Worm (Caenorhabditis elegans): Measurements from ENCODE around the gene trpp-5.

The trpp-5 gene

DNA sequence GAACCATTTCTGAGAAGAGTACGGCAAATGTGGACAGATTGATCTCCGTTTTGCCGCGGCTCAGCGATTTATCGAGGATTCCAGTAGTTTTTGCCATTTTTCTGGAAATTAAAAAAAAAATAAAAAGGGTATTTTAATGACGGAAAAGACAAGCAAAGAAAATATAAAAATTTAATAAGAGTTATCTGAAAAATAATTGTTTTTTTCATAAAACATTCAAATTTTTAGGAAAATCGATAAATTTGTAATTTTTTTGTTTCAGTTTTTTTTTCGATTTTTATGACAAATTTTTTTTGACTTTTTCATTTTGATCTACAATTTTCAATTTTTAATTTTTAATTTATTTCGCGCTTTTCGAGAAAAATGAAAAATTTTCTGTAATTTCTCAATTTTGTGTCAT, at the start of gene trpp-5:
TSS of gene trpp-5 (minus strand) at position 101 of the 400 bp plus-strand sequence.
- TF ChIP-seq hlh-1 (tag; optimal IDR thresholded peaks at IDR 0.05) (no peak), unc-120 (tag; optimal IDR thresholded peaks at IDR 0.05; ENCODE audit: poor library complexity, severe bottlenecking) (no peak), nhr-28 (tag; optimal IDR thresholded peaks at IDR 0.05) (no peak), ces-1 (GFP tag; optimal IDR thresholded peaks at IDR 0.05) (no peak), ceh-83 (GFP tag; optimal IDR thresholded peaks at IDR 0.05) (no peak), elt-1 (tag; optimal IDR thresholded peaks at IDR 0.05; ENCODE audit: borderline replicate concordance, insufficient read depth) (no peak), mab-5 (tag; optimal IDR thresholded peaks at IDR 0.05) (no peak), lin-13 (tag; optimal IDR thresholded peaks at IDR 0.05) (no peak), flh-1 (GFP tag; optimal IDR thresholded peaks at IDR 0.05) (no peak), mls-2 (tag; optimal IDR thresholded peaks at IDR 0.05) (no peak), zip-8 (tag; optimal IDR thresholded peaks at IDR 0.05) (no peak), nhr-2 (tag; optimal IDR thresholded peaks at IDR 0.05) (no peak), ceh-43 (GFP tag; optimal IDR thresholded peaks at IDR 0.05) (no peak), mep-1 (tag; optimal IDR thresholded peaks at IDR 0.05) (no peak), tbx-8 (GFP tag; optimal IDR thresholded peaks at IDR 0.05) (no peak), snpc-4 (tag; optimal IDR thresholded peaks at IDR 0.05) (no peak)

DNA sequence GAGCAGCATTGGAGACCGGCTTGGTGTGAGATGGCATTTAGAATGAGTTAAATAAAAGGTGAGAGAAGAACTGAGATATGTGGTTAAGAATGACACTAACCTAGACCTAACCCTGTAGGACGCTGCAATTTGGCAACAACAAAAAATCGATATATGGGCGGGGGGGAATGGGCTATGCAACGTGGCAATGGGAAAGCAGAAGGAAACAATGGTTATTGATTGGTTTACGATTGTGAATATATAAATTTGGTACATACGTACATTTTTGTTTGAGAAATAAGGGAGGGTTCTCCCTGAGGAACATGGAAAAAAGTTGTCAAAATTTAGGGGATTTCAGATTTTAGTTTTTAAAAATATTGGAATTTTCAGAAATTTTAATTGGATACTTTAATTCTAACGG, 46.9 kb upstream of the trpp-5 start, which contains the start of gene tag-276:
TSS of gene tag-276 (minus strand) at position 101 of the 400 bp plus-strand sequence.
- TF ChIP-seq nhr-28 (tag; optimal IDR thresholded peaks at IDR 0.05) (no peak), unc-62 (GFP tag; optimal IDR thresholded peaks at IDR 0.05) (no peak), unc-120 (tag; optimal IDR thresholded peaks at IDR 0.05; ENCODE audit: poor library complexity, severe bottlenecking) (no peak), elt-1 (tag; optimal IDR thresholded peaks at IDR 0.05; ENCODE audit: borderline replicate concordance, insufficient read depth) (no peak), bed-3 (GFP tag; optimal IDR thresholded peaks at IDR 0.05) (no peak), nhr-76 (tag; optimal IDR thresholded peaks at IDR 0.05) (no peak), elt-3 (tag; optimal IDR thresholded peaks at IDR 0.05) (no peak), mep-1 (tag; optimal IDR thresholded peaks at IDR 0.05) (no peak), mab-5 (tag; optimal IDR thresholded peaks at IDR 0.05) (no peak), sptf-1 (tag; optimal IDR thresholded peaks at IDR 0.05) (no peak), drap-1 (GFP tag; optimal IDR thresholded peaks at IDR 0.05) (no peak), blmp-1 (tag; optimal IDR thresholded peaks at IDR 0.05) (no peak), pha-4 (tag; optimal IDR thresholded peaks at IDR 0.05) (no peak), sem-2 (GFP tag; optimal IDR thresholded peaks at IDR 0.05) (no peak), hlh-1 (tag; optimal IDR thresholded peaks at IDR 0.05) (no peak), cnd-1 (tag; optimal IDR thresholded peaks at IDR 0.05) (no peak), snpc-4 (tag; optimal IDR thresholded peaks at IDR 0.05) (no peak), nhr-12 (tag; optimal IDR thresholded peaks at IDR 0.05) (no peak)

DNA sequence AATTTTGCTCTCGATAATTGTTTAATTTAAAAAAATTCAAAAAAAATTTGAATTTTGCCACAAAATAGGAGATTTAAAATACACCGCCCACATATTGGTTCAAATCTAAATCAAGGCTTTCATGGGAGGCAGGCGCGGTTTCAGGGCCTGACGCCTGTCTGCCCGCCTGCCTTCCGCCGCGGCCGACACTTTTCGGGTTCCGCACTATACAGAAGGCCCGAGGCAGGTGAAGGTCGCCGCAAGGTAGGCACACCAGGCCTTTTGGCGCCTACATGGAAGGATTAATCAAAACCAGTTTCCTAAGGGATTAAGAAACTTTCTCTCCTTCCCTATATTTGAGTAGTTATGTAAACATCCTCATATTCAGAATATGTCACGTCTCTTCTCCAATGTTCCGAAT, 40.4 kb upstream of the trpp-5 start, which contains the start of gene Y57A10A.24:
TSS of gene Y57A10A.24 (plus strand) at position 396 of the 400 bp plus-strand sequence.
- TF ChIP-seq tbx-8 (GFP tag; optimal IDR thresholded peaks at IDR 0.05) (no peak), sptf-1 (tag; optimal IDR thresholded peaks at IDR 0.05) (peak; percentile 17)

DNA sequence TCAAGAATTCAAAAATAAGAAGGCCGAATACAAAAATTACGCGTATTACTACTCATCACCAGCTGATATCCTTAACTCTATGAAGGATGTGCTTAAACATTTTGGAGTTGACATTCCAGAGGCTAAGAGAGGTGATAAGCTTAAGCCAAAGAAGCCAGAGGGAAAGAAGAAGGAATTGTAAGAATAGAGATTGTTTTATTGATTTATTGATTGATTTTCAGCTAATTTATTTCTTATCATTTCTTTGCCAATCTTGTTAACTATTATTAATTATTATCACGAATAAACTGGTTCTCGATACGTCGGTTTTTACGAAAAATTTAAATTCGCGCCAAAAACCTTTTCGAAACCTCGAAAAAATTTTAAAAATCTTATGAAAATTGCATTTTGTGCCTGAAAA, 39.6 kb upstream of the trpp-5 start:
- TF ChIP-seq elt-1 (tag; optimal IDR thresholded peaks at IDR 0.05; ENCODE audit: borderline replicate concordance, insufficient read depth): no peak
- no peak for TF ChIP-seq ces-1 (GFP tag; optimal IDR thresholded peaks at IDR 0.05)
- no peak for TF ChIP-seq unc-62 (GFP tag; optimal IDR thresholded peaks at IDR 0.05)
- TF ChIP-seq ceh-39 (tag; optimal IDR thresholded peaks at IDR 0.05): no peak

DNA sequence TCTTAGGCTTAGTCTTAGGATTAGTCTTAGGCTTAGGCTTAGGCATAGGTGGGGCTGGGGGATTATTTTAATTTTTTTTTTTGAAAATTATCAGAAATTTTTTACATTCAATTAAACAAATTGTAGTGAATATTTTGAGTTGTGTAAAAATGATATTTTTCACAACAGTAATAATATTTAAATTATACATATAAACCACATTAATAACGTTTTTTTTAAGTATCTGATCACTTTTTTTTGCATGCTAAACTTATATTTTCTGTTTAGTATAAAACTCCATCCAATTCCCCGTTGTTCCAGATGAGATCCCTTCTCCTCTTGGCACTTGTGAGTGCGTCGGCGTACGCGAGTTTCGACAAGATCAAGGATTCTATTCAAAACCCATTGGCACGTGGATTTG, 37.9 kb upstream of the trpp-5 start, which contains the start of gene txdc-12.1:
TSS of gene txdc-12.1 (plus strand) at position 301 of the 400 bp plus-strand sequence.
- TF ChIP-seq nhr-2 (tag; optimal IDR thresholded peaks at IDR 0.05) (no peak), ces-1 (GFP tag; optimal IDR thresholded peaks at IDR 0.05) (no peak), blmp-1 (tag; optimal IDR thresholded peaks at IDR 0.05) (no peak), mep-1 (tag; optimal IDR thresholded peaks at IDR 0.05) (no peak), pha-4 (tag; optimal IDR thresholded peaks at IDR 0.05) (no peak), sem-2 (GFP tag; optimal IDR thresholded peaks at IDR 0.05) (no peak), bed-3 (GFP tag; optimal IDR thresholded peaks at IDR 0.05) (no peak), lin-32 (GFP tag; optimal IDR thresholded peaks at IDR 0.05) (no peak), sptf-1 (tag; optimal IDR thresholded peaks at IDR 0.05) (no peak), hlh-1 (tag; optimal IDR thresholded peaks at IDR 0.05) (no peak), lin-13 (tag; optimal IDR thresholded peaks at IDR 0.05) (no peak)

DNA sequence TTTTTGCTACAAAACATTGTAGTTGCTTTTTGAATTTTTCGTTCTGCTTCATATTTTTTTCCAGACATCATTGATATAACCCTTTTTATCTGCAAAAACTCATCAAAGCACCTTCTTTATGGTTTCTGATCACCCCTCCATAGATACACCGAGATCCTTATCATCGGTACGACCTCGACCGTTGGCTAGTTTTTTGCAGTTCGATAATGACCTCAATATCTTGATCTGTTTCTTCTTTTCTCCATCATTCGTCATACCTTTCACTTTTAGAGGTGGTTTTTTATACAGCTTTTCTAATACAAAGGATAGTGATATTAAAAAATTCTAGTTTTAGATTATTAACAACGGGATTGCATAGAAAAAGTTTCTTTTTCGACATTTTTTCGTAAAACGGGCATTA, 37.3 kb upstream of the trpp-5 start:
- TF ChIP-seq nhr-2 (tag; optimal IDR thresholded peaks at IDR 0.05): no peak
- TF ChIP-seq nhr-237 (tag; optimal IDR thresholded peaks at IDR 0.05): no peak
- TF ChIP-seq lsy-2 (tag; optimal IDR thresholded peaks at IDR 0.05): no peak
- TF ChIP-seq mep-1 (tag; optimal IDR thresholded peaks at IDR 0.05): no peak
- no peak for TF ChIP-seq nhr-28 (tag; optimal IDR thresholded peaks at IDR 0.05)
- TF ChIP-seq ham-2 (GFP tag; optimal IDR thresholded peaks at IDR 0.05): peak; percentile 8
- no peak for TF ChIP-seq cnd-1 (tag; optimal IDR thresholded peaks at IDR 0.05)
- TF ChIP-seq elt-3 (tag; optimal IDR thresholded peaks at IDR 0.05): no peak
- TF ChIP-seq unc-120 (tag; optimal IDR thresholded peaks at IDR 0.05; ENCODE audit: poor library complexity, severe bottlenecking): no peak
- peak; percentile 93 for TF ChIP-seq elt-1 (tag; optimal IDR thresholded peaks at IDR 0.05; ENCODE audit: borderline replicate concordance, insufficient read depth)
- no peak for TF ChIP-seq mab-5 (tag; optimal IDR thresholded peaks at IDR 0.05)

All from whole organism, mixed stage, embryonic.